Worm (Caenorhabditis elegans) whole organism, L4/young adult: ENCODE results near the gene sru-20.
A peak's percentile ranks its signal among the peaks of the same experiment; 100 is the strongest.
"Not testable (repeated sequence)": the region's sequence is repeated elsewhere in the genome, so short reads cannot be mapped to it uniquely, and the experiment has no call there.

Experiments
- W03F9.2 ChIP-seq: fragments of 150-350 bp; optimal IDR thresholded peaks from 2 replicates; lab custom pipeline; 2014; ENCODE audit warnings: missing biosample characterization, missing genetic modification characterization
- dao-5 ChIP-seq: sonication (generic microtip); optimal IDR thresholded peaks from 2 replicates; lab custom pipeline; 2016; ENCODE audit warnings: missing genotype, missing genetic modification characterization, moderate library complexity, missing compliant biosample characterization
- him-1 ChIP-seq: sonication (generic microtip); optimal IDR thresholded peaks from 2 replicates; lab custom pipeline; 2016; ENCODE audit warnings: missing genotype, missing genetic modification reagents, missing genetic modification characterization, missing compliant biosample characterization

The sru-20 gene

ce11 chrIV:12501956-12502355 is 6.7 kb downstream of the sru-20 start, which contains the start of gene sru-18:
TSS of gene sru-18 (plus strand) at chrIV:12502256.
- TF ChIP-seq dao-5 (tag; lab: Kevin White, UChicago) (no peak), W03F9.2 (tag; lab: Kevin White, UChicago) (no peak)

DNA sequence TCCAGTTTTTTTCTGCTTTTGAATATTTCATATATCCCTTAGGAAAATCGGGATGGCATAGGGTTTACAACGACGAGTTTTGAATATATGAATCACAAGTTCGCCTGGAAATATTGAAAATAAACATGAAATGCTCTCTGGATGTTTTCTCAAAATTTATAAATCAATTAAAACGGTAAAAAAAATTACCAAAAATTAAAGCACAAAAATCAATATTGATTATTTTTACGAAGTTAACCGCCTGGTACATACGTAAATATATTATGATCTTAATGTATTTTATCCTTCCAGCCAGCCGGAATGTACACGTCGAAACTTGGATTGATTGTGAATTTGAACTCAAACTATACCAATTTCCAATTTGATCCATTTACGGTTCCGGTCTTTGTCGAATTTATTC is 10.1 kb downstream of the sru-20 start, which contains the start of gene sru-17:
sru-17 (plus strand) TSS at position 301 of the 400 bp plus-strand sequence.
- TF ChIP-seq him-1; dao-5 (tag; lab: Kevin White, UChicago); W03F9.2 (tag; lab: Kevin White, UChicago): not testable (repeated sequence)

ce11 chrIV:12520150-12520549 is 24.9 kb downstream of the sru-20 start, which contains the start of gene tsp-4:
TSS of gene tsp-4 (minus strand) at chrIV:12520250.
- TF ChIP-seq W03F9.2 (tag; lab: Kevin White, UChicago) (no peak), dao-5 (tag; lab: Kevin White, UChicago) (no peak), him-1 (no peak)

DNA sequence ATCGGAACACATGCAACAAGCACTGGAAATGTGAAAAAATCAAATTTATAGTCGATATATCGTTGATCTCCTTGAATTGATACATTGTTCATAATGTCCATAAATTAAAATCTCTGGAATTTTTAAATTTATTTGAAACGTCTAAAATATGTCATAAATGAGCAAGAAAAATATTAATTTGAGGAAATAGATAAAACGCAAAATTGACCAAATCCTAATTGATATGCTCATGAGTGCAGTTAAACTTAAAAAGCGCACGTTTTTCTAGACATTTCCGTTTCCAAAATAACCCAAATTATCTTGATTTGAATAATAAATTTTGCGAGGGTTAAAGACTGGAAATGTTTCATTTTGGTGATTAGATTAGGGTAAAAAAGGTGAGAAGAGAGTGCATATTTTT is 27.2 kb downstream of the sru-20 start, which contains the start of gene sru-13:
sru-13 (minus strand) TSS at position 101 of the 400 bp plus-strand sequence.
- TF ChIP-seq dao-5 (tag; lab: Kevin White, UChicago) (no peak), him-1 (no peak), W03F9.2 (tag; lab: Kevin White, UChicago) (no peak)

DNA sequence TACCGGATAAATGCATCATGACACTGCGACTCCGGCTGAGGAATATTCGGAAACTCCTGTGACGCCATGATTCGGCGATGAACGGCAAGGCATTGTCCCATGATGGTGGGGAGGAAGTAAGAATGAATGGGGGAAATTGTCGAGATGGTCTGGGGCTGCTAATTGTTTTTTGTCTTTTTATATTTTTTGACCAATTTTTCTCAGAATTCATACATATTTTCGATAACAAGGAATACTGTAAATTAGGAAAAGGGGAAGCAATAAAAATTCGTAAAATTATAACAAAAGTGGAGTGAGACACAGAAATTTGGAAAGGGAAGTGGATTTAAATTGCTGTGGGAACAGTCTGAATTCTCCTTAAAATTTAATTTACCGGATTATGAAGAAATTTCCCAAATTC is 30.1 kb downstream of the sru-20 start, which contains the start of gene eak-4:
eak-4 (minus strand) TSS at position 101 of the 400 bp plus-strand sequence.
- TF ChIP-seq W03F9.2 (tag; lab: Kevin White, UChicago), result no peak
- no peak for TF ChIP-seq dao-5 (tag; lab: Kevin White, UChicago)
- TF ChIP-seq him-1, result no peak

- TF ChIP-seq W03F9.2 (tag; lab: Kevin White, UChicago) (peak; percentile 47), dao-5 (tag; lab: Kevin White, UChicago) (no peak)
Measured at ce11 chrIV:12527217-12527616, 31.9 kb downstream of the sru-20 start, which contains the start of gene F53B2.8. TSS of gene F53B2.8 (minus strand) at chrIV:12527396.

DNA sequence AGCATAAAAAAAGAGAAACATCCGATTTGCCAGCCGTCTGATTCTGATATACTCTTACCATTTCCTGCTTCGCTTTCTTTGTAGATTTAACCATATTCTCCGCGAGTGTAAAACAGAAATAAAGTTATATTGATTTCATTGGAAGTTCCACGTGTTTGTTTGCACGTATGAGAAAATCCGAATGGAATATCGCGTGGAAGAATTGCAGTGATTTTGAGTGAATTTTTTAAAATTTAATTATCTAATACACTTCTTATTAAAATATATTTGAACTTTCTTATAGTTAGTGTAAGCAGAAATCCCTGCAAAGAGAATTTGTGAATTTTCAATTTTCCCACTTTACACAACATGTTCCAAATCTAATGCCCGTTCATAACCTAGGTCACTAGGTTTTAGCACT is 35.8 kb downstream of the sru-20 start, which contains the start of gene F53B2.5:
F53B2.5 (minus strand) TSS at position 101 of the 400 bp plus-strand sequence.
- no peak for TF ChIP-seq W03F9.2 (tag; lab: Kevin White, UChicago)
- no peak for TF ChIP-seq him-1
- TF ChIP-seq dao-5 (tag; lab: Kevin White, UChicago), result no peak

DNA sequence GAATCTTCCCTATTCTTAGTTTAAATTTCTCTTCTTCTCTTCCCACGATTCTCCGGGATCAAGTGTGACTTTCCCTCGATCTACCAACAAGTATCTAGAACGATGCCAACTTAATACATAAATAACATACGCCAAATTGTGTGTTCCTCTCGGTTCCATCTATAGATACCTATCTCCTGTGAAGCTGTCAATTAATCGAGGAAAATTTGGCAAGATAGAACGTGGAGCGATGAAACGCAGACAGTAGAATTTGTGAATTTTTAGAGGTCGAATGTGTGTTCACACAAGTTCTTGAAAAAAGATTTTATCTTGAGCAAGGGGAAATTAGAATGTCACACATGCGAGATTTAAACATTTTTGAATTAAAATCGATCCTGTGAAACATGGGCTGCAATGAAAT is 36.2 kb downstream of the sru-20 start:
- TF ChIP-seq him-1 (no peak), W03F9.2 (tag; lab: Kevin White, UChicago) (no peak), dao-5 (tag; lab: Kevin White, UChicago) (no peak)

DNA sequence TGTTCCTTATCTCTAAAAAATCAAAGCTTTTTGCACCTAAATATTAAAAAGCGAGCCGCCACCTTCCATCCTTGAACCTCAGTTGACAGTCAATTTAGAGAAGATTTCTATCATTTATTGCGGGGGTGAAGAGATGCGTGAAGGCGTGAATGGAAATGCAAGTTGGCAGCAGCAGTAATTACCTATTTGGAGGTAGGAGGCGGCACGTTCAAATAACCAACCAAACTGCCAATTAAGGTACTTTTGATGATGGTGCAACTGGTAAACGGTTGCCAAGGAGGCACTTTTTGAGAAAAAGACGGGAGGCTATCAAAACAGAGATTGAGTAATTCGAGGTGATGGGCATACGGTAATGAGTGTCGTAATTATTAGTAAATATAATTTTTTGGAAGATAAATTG is 41.1 kb downstream of the sru-20 start:
- TF ChIP-seq dao-5 (tag; lab: Kevin White, UChicago), result no peak
- TF ChIP-seq him-1, result no peak
- TF ChIP-seq W03F9.2 (tag; lab: Kevin White, UChicago), result no peak

- no peak for TF ChIP-seq him-1
- TF ChIP-seq W03F9.2 (tag; lab: Kevin White, UChicago), result no peak
Measured at ce11 chrIV:12537694-12538093, 42.4 kb downstream of the sru-20 start.

DNA sequence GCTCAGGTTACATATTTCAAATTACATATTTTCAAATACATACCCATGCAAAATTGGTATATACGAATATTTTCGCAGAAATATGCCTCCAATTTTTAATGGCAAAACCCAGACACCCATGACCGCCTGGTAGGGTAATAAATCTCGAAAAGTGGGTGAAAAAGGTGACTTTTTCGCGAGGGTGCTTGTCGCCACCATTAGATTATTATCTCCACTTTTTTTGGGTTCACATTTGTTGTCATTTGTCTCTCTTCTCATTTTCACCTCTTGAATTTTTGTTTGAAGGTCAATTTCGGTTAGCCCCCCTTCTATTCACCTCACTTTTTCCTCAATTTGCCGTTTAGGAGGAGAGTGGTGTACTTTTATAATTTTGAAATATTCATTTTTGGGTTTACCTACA is 44.9 kb downstream of the sru-20 start:
- TF ChIP-seq him-1, result no peak
- no peak for TF ChIP-seq dao-5 (tag; lab: Kevin White, UChicago)
- no peak for TF ChIP-seq W03F9.2 (tag; lab: Kevin White, UChicago)

DNA sequence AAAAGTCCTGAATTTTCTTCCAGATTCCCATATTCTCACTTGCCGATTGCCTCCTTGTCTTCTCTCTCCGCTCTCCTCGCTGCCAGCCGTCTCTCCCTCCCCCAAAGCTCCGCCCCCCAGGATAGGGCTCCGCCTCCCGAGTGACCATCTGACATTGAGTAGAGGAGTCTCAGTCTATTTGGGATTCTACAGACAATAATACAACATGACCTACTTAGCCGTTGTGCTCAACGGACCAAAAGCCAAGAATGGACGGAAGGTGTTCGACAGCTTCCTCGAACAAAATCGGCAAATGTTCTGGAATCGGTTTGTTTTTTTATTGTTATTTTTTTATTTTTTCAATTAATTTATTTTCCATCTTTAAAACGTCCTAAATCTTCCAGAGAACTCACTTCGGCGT is 46.7 kb downstream of the sru-20 start, which contains the start of gene ham-1:
ham-1 (plus strand) TSS at position 173 of the 400 bp plus-strand sequence.
- TF ChIP-seq dao-5 (tag; lab: Kevin White, UChicago) (no peak), him-1 (no peak), W03F9.2 (tag; lab: Kevin White, UChicago) (no peak)

- TF ChIP-seq him-1 (no peak), W03F9.2 (tag; lab: Kevin White, UChicago) (no peak)
Measured at ce11 chrIV:12544624-12545023, 49.3 kb downstream of the sru-20 start.

ce11 chrIV:12545393-12545792 is 50.1 kb downstream of the sru-20 start:
- TF ChIP-seq W03F9.2 (tag; lab: Kevin White, UChicago) (no peak), him-1 (no peak), dao-5 (tag; lab: Kevin White, UChicago) (no peak)

- TF ChIP-seq him-1 (no peak), W03F9.2 (tag; lab: Kevin White, UChicago) (no peak), dao-5 (tag; lab: Kevin White, UChicago) (no peak)
Measured at ce11 chrIV:12545902-12546301, 50.6 kb downstream of the sru-20 start.
